Fruit fly (Drosophila melanogaster): ENCODE measurements around the gene comm2.

The comm2 gene

DNA sequence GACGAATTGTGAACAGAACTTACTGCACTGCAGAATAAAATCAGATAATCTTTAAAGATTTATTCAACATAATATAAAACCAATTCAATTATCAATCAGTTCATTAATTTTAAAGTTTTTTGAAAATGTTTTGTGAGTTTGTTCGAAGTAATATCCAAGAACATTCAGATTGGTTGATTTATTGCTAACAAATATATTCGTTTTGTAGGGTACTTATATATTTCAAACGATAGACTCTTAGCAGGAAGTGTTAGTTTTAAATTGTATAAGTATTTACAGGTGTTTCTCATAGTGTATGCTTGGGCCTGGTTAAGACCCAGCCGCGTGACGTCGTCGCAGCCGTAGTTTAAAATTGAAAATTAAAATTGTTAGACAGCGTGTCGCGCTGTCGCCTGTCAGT, 8.9 kb upstream of the comm2 start (continued):
- TF ChIP-seq D19B (GFP tag; optimal IDR thresholded peaks at IDR 0.05) (no peak), CTCF (GFP tag; optimal IDR thresholded peaks at IDR 0.05) (no peak), CG2202 (tag; optimal IDR thresholded peaks at IDR 0.05) (no peak), CG7963 (GFP tag; IDR thresholded peaks at IDR 0.05; ENCODE audit: partially characterized antibody) (no peak), CG1647 (GFP tag; optimal IDR thresholded peaks at IDR 0.05) (no peak), CG8388 (GFP tag; optimal IDR thresholded peaks at IDR 0.05) (no peak), jumu (GFP tag; optimal IDR thresholded peaks at IDR 0.05) (no peak), CG10462 (GFP tag; optimal IDR thresholded peaks at IDR 0.05) (no peak), Blimp-1 (GFP tag; optimal IDR thresholded peaks at IDR 0.05) (peak; percentile 4), unc-4 (GFP tag; IDR thresholded peaks at IDR 0.05; ENCODE audit: partially characterized antibody) (no peak), CG16813 (GFP tag; IDR thresholded peaks at IDR 0.05; ENCODE audit: partially characterized antibody) (no peak), Antp (GFP tag; optimal IDR thresholded peaks at IDR 0.05) (no peak), CG12744 (GFP tag; optimal IDR thresholded peaks at IDR 0.05) (no peak), br (optimal IDR thresholded peaks at IDR 0.05) (no peak), pita (GFP tag; optimal IDR thresholded peaks at IDR 0.05) (no peak), Dp (GFP tag; optimal IDR thresholded peaks at IDR 0.05) (no peak), ac (GFP tag; optimal IDR thresholded peaks at IDR 0.05) (no peak), Atf6 (GFP tag; IDR thresholded peaks at IDR 0.05) (no peak), sob (GFP tag; IDR thresholded peaks at IDR 0.05) (no peak), CG7271 (tag; optimal IDR thresholded peaks at IDR 0.05) (no peak), D19A (tag; optimal IDR thresholded peaks at IDR 0.05) (peak; percentile 10), Asciz (GFP tag; optimal IDR thresholded peaks at IDR 0.05) (no peak), HLH3B (GFP tag; IDR thresholded peaks at IDR 0.05) (no peak), CG1529 (GFP tag; optimal IDR thresholded peaks at IDR 0.05) (no peak), eve (GFP tag; optimal IDR thresholded peaks at IDR 0.05) (no peak), sc (optimal IDR thresholded peaks at IDR 0.05) (no peak), sc (GFP tag; optimal IDR thresholded peaks at IDR 0.05) (no peak), CG7556 (GFP tag; optimal IDR thresholded peaks at IDR 0.05) (peak; percentile 2), fd96Cb (tag; optimal IDR thresholded peaks at IDR 0.05) (no peak), chm (GFP tag; IDR thresholded peaks at IDR 0.05) (no peak), al (GFP tag; IDR thresholded peaks at IDR 0.05) (no peak), Poxn (GFP tag; IDR thresholded peaks at IDR 0.05) (no peak), CG10959 (GFP tag; IDR thresholded peaks at IDR 0.05) (no peak), hth (optimal IDR thresholded peaks at IDR 0.05) (no peak), Drgx (GFP tag; IDR thresholded peaks at IDR 0.05) (peak; percentile 59; the same call in 1 of the 2 replicates), fd102C (GFP tag; optimal IDR thresholded peaks at IDR 0.05) (no peak), aop (GFP tag; IDR thresholded peaks at IDR 0.05) (no peak), CG18262 (tag; optimal IDR thresholded peaks at IDR 0.05) (no peak), unpg (GFP tag; optimal IDR thresholded peaks at IDR 0.05) (no peak), CG13296 (GFP tag; optimal IDR thresholded peaks at IDR 0.05) (no peak), HmgZ (tag; optimal IDR thresholded peaks at IDR 0.05) (no peak), CG9797 (GFP tag; optimal IDR thresholded peaks at IDR 0.05) (no peak), gsb (GFP tag; IDR thresholded peaks at IDR 0.05) (no peak), CG17568 (GFP tag; optimal IDR thresholded peaks at IDR 0.05) (no peak), ATbp (GFP tag; optimal IDR thresholded peaks at IDR 0.05) (no peak), CG2678 (tag; optimal IDR thresholded peaks at IDR 0.05) (peak; percentile 35), CG12155 (GFP tag; optimal IDR thresholded peaks at IDR 0.05) (no peak), BtbVII (GFP tag; optimal IDR thresholded peaks at IDR 0.05) (no peak), CG9817 (tag; optimal IDR thresholded peaks at IDR 0.05) (no peak), org-1 (GFP tag; optimal IDR thresholded peaks at IDR 0.05) (no peak), Hmr (GFP tag; optimal IDR thresholded peaks at IDR 0.05) (no peak), bigmax (GFP tag; optimal IDR thresholded peaks at IDR 0.05) (no peak), zfh1 (GFP tag; IDR thresholded peaks at IDR 0.05) (no peak)
